Fruit fly (Drosophila melanogaster) Kc167 (cell line): Measurements from ENCODE around the gene Pez.

Experiments
- Myc ChIP-seq: fragments of >200 bp; optimal IDR thresholded peaks from 2 replicates; lab custom pipeline; 2017; ENCODE audit warnings: missing external identifiers
- Sin3A ChIP-seq: fragments of >200 bp; optimal IDR thresholded peaks from 2 replicates; lab custom pipeline; 2018; ENCODE audit warnings: missing external identifiers
- h ChIP-seq: fragments of >200 bp; optimal IDR thresholded peaks from 3 replicates; lab custom pipeline; 2018; ENCODE audit warnings: missing external identifiers
- insv ChIP-seq: fragments of >200 bp; optimal IDR thresholded peaks from 3 replicates; lab custom pipeline; 2018; ENCODE audit warnings: missing external identifiers
- psq ChIP-seq: fragments of >200 bp; optimal IDR thresholded peaks from 2 replicates; lab custom pipeline; 2017; ENCODE audit warnings: missing external identifiers
- ttk ChIP-seq: sonication (Bioruptor generic); optimal IDR thresholded peaks from 2 replicates; lab custom pipeline; 2017; ENCODE audit warnings: missing external identifiers

Gene Pez

DNA sequence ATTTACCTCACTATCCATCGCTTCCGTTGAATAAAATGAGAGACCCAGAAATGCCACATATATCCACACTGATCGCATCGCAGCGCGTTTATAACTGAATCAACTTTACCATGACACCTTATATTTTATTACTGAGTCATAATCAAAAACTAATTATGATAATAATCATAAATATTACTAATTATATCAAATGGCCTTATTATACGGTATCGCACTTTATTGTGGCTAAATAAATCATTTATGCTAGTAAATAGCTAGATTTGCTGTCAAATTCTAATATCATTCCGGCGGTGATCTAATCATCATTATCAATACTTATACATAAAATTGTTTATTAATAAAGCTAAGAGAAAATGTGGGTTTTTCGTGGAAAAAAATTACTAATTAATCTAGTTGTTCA is 19.7 kb upstream of the Pez start, which contains the start of gene CG9500:
CG9500 (minus strand) TSS at position 101 of the 400 bp plus-strand sequence.
- TF ChIP-seq Myc (lab: Kevin White, UChicago) (no peak), Sin3A (lab: Kevin White, UChicago) (no peak)

dm6 chr2L:6356686-6357362 is 18.4 kb upstream of the Pez start:
- TF ChIP-seq ttk (lab: Kevin White, UChicago): no peak
- no peak for TF ChIP-seq psq (lab: Kevin White, UChicago)
- TF ChIP-seq h: no peak
- no peak for TF ChIP-seq Sin3A (lab: Kevin White, UChicago)
- no peak for TF ChIP-seq Myc (lab: Kevin White, UChicago)
- no peak for TF ChIP-seq insv

dm6 chr2L:6356134-6356533 is 17.7 kb upstream of the Pez start:
- no peak for TF ChIP-seq Sin3A (lab: Kevin White, UChicago)
- no peak for TF ChIP-seq psq (lab: Kevin White, UChicago)
- no peak for TF ChIP-seq Myc (lab: Kevin White, UChicago)
- TF ChIP-seq ttk (lab: Kevin White, UChicago): no peak
- TF ChIP-seq insv: no peak
- no peak for TF ChIP-seq h

DNA sequence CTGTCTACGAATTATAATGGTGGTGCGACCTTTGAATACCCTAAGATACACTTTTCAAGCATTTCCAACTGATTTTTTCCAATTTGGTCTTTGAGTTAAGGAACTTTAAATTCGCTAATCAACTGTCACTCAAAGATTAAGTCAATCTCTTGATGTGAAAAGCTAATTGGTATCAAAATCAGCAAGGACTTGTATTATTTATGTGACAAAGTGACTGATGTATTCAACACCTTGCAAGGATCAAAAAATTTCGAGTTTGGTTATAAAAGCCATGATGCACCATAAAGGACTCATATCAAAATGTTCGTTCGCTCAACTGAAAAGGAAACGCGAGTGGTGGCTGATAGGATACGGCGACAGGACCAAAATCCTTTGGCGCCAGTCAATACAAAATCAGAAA is 16.2 kb upstream of the Pez start, which contains the start of gene ppk14:
ppk14 (plus strand) TSS at position 301 of the 400 bp plus-strand sequence.
- TF ChIP-seq h (no peak), Sin3A (lab: Kevin White, UChicago) (no peak)

DNA sequence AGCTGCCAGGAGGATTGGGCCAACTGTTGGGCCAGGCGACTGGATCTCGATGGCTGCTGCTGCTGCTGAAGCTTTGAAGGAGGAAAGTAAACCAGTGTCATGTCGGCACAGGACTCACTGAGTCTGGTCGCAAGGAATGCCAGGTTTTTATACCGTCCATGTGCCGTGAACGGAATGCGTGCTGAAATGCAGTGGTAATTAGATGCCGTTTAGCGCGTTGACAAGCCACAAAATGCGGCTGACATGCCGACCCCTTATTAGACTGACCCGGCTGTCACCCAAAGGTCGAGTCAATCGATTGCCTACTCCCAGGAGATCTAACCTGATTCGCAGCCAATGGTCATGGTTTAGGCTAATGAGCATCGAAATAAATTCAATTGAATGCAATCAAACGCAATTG is 15.8 kb upstream of the Pez start, which contains the start of gene ppk7:
ppk7 (minus strand) TSS at position 101 of the 400 bp plus-strand sequence.
- TF ChIP-seq ttk (lab: Kevin White, UChicago) (no peak), Sin3A (lab: Kevin White, UChicago) (no peak), Myc (lab: Kevin White, UChicago) (no peak), h (no peak), psq (lab: Kevin White, UChicago) (no peak), insv (no peak)

- TF ChIP-seq Sin3A (lab: Kevin White, UChicago) (no peak), insv (no peak), ttk (lab: Kevin White, UChicago) (no peak)
Measured at dm6 chr2L:6351809-6352182, 13.3 kb upstream of the Pez start.

DNA sequence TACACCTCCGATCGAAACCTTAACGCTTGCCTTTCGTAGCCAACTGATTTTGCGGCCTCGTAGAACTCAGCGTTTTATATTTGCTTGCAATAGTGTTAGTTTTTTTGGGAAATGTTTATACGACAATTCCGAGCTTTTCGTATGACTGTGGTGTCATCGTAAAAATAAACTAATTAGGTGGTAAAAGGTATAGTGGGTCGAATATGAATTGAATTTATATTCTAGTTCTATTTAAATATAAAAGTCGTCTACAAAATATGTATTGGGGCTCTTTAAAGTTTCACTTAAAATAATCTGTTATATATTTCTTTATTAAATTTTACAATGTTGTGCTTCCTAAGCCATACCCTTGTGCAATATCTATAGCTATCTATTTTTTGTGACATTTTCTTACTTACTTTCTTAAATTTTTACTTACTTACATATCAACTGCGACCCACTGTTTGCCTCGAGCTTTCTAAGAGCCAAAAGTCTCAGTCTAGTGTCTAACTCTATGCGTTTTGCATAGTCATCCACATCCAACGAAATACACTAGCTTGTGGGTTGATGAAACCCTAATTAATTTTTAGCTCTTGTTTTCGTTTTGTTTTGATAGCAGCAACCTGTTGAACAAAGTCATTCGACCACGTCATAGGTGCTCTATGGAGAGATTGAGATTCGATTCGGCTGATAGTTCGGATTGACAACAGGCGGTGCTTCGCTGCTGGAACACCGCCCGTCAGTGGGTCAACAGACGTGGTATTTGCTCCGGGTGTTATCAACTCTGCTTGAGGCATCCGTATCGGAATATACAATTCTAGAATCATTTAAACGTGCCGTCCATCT is 12.7 kb upstream of the Pez start, which contains the start of gene CG9498:
CG9498 (minus strand) TSS at position 51 of the 825 bp plus-strand sequence.
- TF ChIP-seq ttk (lab: Kevin White, UChicago): no peak

dm6 chr2L:6348327-6348726 is 9.9 kb upstream of the Pez start, which contains the start of gene CG9497:
Gene CG9497, minus strand, starts transcription at chr2L:6348427.
- no peak for TF ChIP-seq h
- TF ChIP-seq Myc (lab: Kevin White, UChicago): no peak
- TF ChIP-seq ttk (lab: Kevin White, UChicago): no peak
- TF ChIP-seq psq (lab: Kevin White, UChicago): no peak
- no peak for TF ChIP-seq insv
- TF ChIP-seq Sin3A (lab: Kevin White, UChicago): no peak

dm6 chr2L:6343084-6343873 is 4.8 kb upstream of the Pez start:
- TF ChIP-seq ttk (lab: Kevin White, UChicago) (no peak), h (no peak), Sin3A (lab: Kevin White, UChicago) (no peak), insv (no peak), Myc (lab: Kevin White, UChicago) (no peak), psq (lab: Kevin White, UChicago) (no peak)

- TF ChIP-seq psq (lab: Kevin White, UChicago) (no peak), Sin3A (lab: Kevin White, UChicago) (no peak), Myc (lab: Kevin White, UChicago) (no peak), insv (no peak), h (no peak), ttk (lab: Kevin White, UChicago) (no peak)
Measured at dm6 chr2L:6341246-6341645, 2.8 kb upstream of the Pez start.

- TF ChIP-seq Myc (lab: Kevin White, UChicago) (no peak), Sin3A (lab: Kevin White, UChicago) (no peak), insv (no peak), h (no peak), psq (lab: Kevin White, UChicago) (no peak), ttk (lab: Kevin White, UChicago) (no peak)
Measured at dm6 chr2L:6340222-6340725, 1.8 kb upstream of the Pez start.
